Worm (Caenorhabditis elegans): Measurements from ENCODE around the gene ceh-24.

The ceh-24 gene

ce11 chrV:13839433-13839832 is 26.4 kb downstream of the ceh-24 start, which contains the start of gene F55B12.10:
F55B12.10 (plus strand) TSS chrV:13839733.
- no peak for TF ChIP-seq nhr-23 (tag; optimal IDR thresholded peaks at IDR 0.05)
- TF ChIP-seq alr-1 (tag; optimal IDR thresholded peaks at IDR 0.05), result no peak
- no peak for TF ChIP-seq nhr-10 (tag; optimal IDR thresholded peaks at IDR 0.05)
- TF ChIP-seq unc-55 (GFP tag; optimal IDR thresholded peaks at IDR 0.05), result no peak
- TF ChIP-seq peb-1 (tag; optimal IDR thresholded peaks at IDR 0.05), result no peak
- no peak for TF ChIP-seq nhr-237 (tag; optimal IDR thresholded peaks at IDR 0.05)
- no peak for TF ChIP-seq ceh-16 (tag; optimal IDR thresholded peaks at IDR 0.05)
- no peak for TF ChIP-seq ztf-4 (tag; optimal IDR thresholded peaks at IDR 0.05)
- no peak for TF ChIP-seq ztf-11 (tag; optimal IDR thresholded peaks at IDR 0.05)
- no peak for TF ChIP-seq nhr-25 (tag; optimal IDR thresholded peaks at IDR 0.05)
- no peak for TF ChIP-seq blmp-1 (tag; optimal IDR thresholded peaks at IDR 0.05; ENCODE audit: insufficient read depth)
- TF ChIP-seq C34F6.9 (tag; optimal IDR thresholded peaks at IDR 0.05), result no peak
- no peak for TF ChIP-seq R02D3.7 (tag; optimal IDR thresholded peaks at IDR 0.05)
- TF ChIP-seq nhr-21 (tag; optimal IDR thresholded peaks at IDR 0.05), result no peak
- no peak for TF ChIP-seq elt-3 (tag; optimal IDR thresholded peaks at IDR 0.05)
- no peak for TF ChIP-seq ZK546.5 (tag; optimal IDR thresholded peaks at IDR 0.05)
- no peak for TF ChIP-seq unc-39 (tag; optimal IDR thresholded peaks at IDR 0.05)
- TF ChIP-seq elt-1 (tag; optimal IDR thresholded peaks at IDR 0.05), result no peak
- no peak for TF ChIP-seq gmeb-1 (tag; optimal IDR thresholded peaks at IDR 0.05)
- no peak for TF ChIP-seq Y55F3AM.14 (GFP tag; optimal IDR thresholded peaks at IDR 0.05)

ce11 chrV:13840909-13841308 is 27.9 kb downstream of the ceh-24 start, which contains the start of gene srx-17:
srx-17 (plus strand) TSS chrV:13841209.
- no peak for TF ChIP-seq nhr-6 (tag; optimal IDR thresholded peaks at IDR 0.05)
- TF ChIP-seq nhr-21 (tag; optimal IDR thresholded peaks at IDR 0.05), result no peak
- TF ChIP-seq elt-1 (tag; optimal IDR thresholded peaks at IDR 0.05), result no peak

ce11 chrV:13843147-13843546 is 30.1 kb downstream of the ceh-24 start, which contains the start of gene srx-130:
srx-130 (plus strand) TSS chrV:13843447.
- TF ChIP-seq nhr-23 (tag; optimal IDR thresholded peaks at IDR 0.05) (no peak), Y55F3AM.14 (GFP tag; optimal IDR thresholded peaks at IDR 0.05) (no peak), mdl-1 (tag; optimal IDR thresholded peaks at IDR 0.05) (no peak), nhr-6 (tag; optimal IDR thresholded peaks at IDR 0.05) (no peak), nhr-10 (tag; optimal IDR thresholded peaks at IDR 0.05) (no peak), unc-55 (GFP tag; optimal IDR thresholded peaks at IDR 0.05) (no peak), gmeb-1 (tag; optimal IDR thresholded peaks at IDR 0.05) (no peak), alr-1 (tag; optimal IDR thresholded peaks at IDR 0.05) (no peak), ZK546.5 (tag; optimal IDR thresholded peaks at IDR 0.05) (no peak), nhr-12 (tag; optimal IDR thresholded peaks at IDR 0.05) (no peak), ama-1 (optimal IDR thresholded peaks at IDR 0.05) (no peak), sem-4 (tag; optimal IDR thresholded peaks at IDR 0.05) (no peak), peb-1 (tag; optimal IDR thresholded peaks at IDR 0.05) (no peak), nhr-129 (tag; optimal IDR thresholded peaks at IDR 0.05) (no peak), egl-27 (tag; optimal IDR thresholded peaks at IDR 0.05) (no peak), ceh-16 (tag; optimal IDR thresholded peaks at IDR 0.05) (no peak), unc-39 (tag; optimal IDR thresholded peaks at IDR 0.05) (no peak), sma-3 (GFP tag; optimal IDR thresholded peaks at IDR 0.05) (no peak), mbf-1 (tag; optimal IDR thresholded peaks at IDR 0.05) (no peak), R02D3.7 (tag; optimal IDR thresholded peaks at IDR 0.05) (no peak)

ce11 chrV:13845136-13845535 is 32.1 kb downstream of the ceh-24 start, which contains the start of gene srx-131:
srx-131 (plus strand) TSS chrV:13845436.
- no peak for TF ChIP-seq elt-1 (tag; optimal IDR thresholded peaks at IDR 0.05)
- no peak for TF ChIP-seq egl-27 (tag; optimal IDR thresholded peaks at IDR 0.05)
- no peak for TF ChIP-seq nhr-21 (tag; optimal IDR thresholded peaks at IDR 0.05)
- no peak for TF ChIP-seq nhr-10 (tag; optimal IDR thresholded peaks at IDR 0.05)
- no peak for TF ChIP-seq lin-11 (tag; optimal IDR thresholded peaks at IDR 0.05)
- TF ChIP-seq ztf-1 (GFP tag; conservative IDR thresholded peaks at IDR 0.05), result no peak
- TF ChIP-seq nhr-77 (tag; optimal IDR thresholded peaks at IDR 0.05), result no peak
- no peak for TF ChIP-seq dmd-4 (tag; optimal IDR thresholded peaks at IDR 0.05)
- no peak for TF ChIP-seq gmeb-1 (tag; optimal IDR thresholded peaks at IDR 0.05)

- no peak for TF ChIP-seq ztf-1 (GFP tag; conservative IDR thresholded peaks at IDR 0.05)
- TF ChIP-seq lin-39 (tag; optimal IDR thresholded peaks at IDR 0.05), result no peak
- no peak for TF ChIP-seq ama-1 (optimal IDR thresholded peaks at IDR 0.05)
- TF ChIP-seq lin-13 (GFP tag; optimal IDR thresholded peaks at IDR 0.05), result no peak
- no peak for TF ChIP-seq ZK546.5 (tag; optimal IDR thresholded peaks at IDR 0.05)
- TF ChIP-seq F13H6.1 (tag; optimal IDR thresholded peaks at IDR 0.05), result no peak
- no peak for TF ChIP-seq nhr-10 (tag; optimal IDR thresholded peaks at IDR 0.05)
- TF ChIP-seq R02D3.7 (tag; optimal IDR thresholded peaks at IDR 0.05), result no peak
- TF ChIP-seq sem-4 (tag; optimal IDR thresholded peaks at IDR 0.05), result no peak
- no peak for TF ChIP-seq zag-1 (tag; optimal IDR thresholded peaks at IDR 0.05)
- no peak for TF ChIP-seq mbf-1 (tag; optimal IDR thresholded peaks at IDR 0.05)
- no peak for TF ChIP-seq dmd-4 (tag; optimal IDR thresholded peaks at IDR 0.05)
These were observed 35.3 kb downstream of the ceh-24 start, which contains the start of gene srx-133 for ce11 chrV:13848379-13848778. srx-133 (plus strand) TSS chrV:13848679.
